Fruit fly (Drosophila melanogaster): ENCODE data around the gene CG3558.

CG3558 gene

dm6 chr2L:3037153-3037579, 44.5 kb downstream of the CG3558 start, which contains the start of the genes CG17260 and SerRS (continued):
- no peak for TF ChIP-seq CG14860 (GFP tag; IDR thresholded peaks at IDR 0.05; ENCODE audit: partially characterized antibody)
- TF ChIP-seq CG12104 (GFP tag; optimal IDR thresholded peaks at IDR 0.05): peak; percentile 89
- peak; percentile 65 for TF ChIP-seq CG6654 (GFP tag; optimal IDR thresholded peaks at IDR 0.05)
- peak; percentile 57; the same call in 1 of the 2 replicates for TF ChIP-seq Lim3 (GFP tag; IDR thresholded peaks at IDR 0.05)
- peak; percentile 84 for TF ChIP-seq CG18011 (GFP tag; optimal IDR thresholded peaks at IDR 0.05)
- TF ChIP-seq Bdp1 (GFP tag; optimal IDR thresholded peaks at IDR 0.05): peak; percentile 89
- peak; percentile 87 for TF ChIP-seq HHEX (GFP tag; optimal IDR thresholded peaks at IDR 0.05)
- no peak; the same call in 1 of the 2 replicates for TF ChIP-seq crol (GFP tag; IDR thresholded peaks at IDR 0.05)
- TF ChIP-seq CG9727 (GFP tag; optimal IDR thresholded peaks at IDR 0.05): peak; percentile 86
- TF ChIP-seq stwl (tag; optimal IDR thresholded peaks at IDR 0.05): peak; percentile 73
- peak; percentile 68 for TF ChIP-seq repo (GFP tag; optimal IDR thresholded peaks at IDR 0.05)
- peak; percentile 89 for TF ChIP-seq CG11456 (GFP tag; IDR thresholded peaks at IDR 0.05)
- peak; percentile 82 for TF ChIP-seq CG11398 (GFP tag; optimal IDR thresholded peaks at IDR 0.05)
- TF ChIP-seq MESR4 (GFP tag; optimal IDR thresholded peaks at IDR 0.05): peak; percentile 69
- peak; percentile 90 for TF ChIP-seq psq (GFP tag; optimal IDR thresholded peaks at IDR 0.05)
- TF ChIP-seq al (GFP tag; IDR thresholded peaks at IDR 0.05): peak; percentile 95
- TF ChIP-seq Oli (tag; optimal IDR thresholded peaks at IDR 0.05): peak; percentile 90
- TF ChIP-seq knrl (GFP tag; IDR thresholded peaks at IDR 0.05; ENCODE audit: partially characterized antibody): peak; percentile 66
- TF ChIP-seq CG12391 (tag; optimal IDR thresholded peaks at IDR 0.05): peak; percentile 95
- TF ChIP-seq CG10543 (GFP tag; optimal IDR thresholded peaks at IDR 0.05): peak; percentile 91
- TF ChIP-seq CG11504 (tag; optimal IDR thresholded peaks at IDR 0.05): no peak
- TF ChIP-seq ac (GFP tag; optimal IDR thresholded peaks at IDR 0.05): peak; percentile 37
- TF ChIP-seq Fer3 (tag; optimal IDR thresholded peaks at IDR 0.05): peak; percentile 95
- TF ChIP-seq H2.0 (GFP tag; IDR thresholded peaks at IDR 0.05): peak; percentile 86
- TF ChIP-seq Antp (GFP tag; optimal IDR thresholded peaks at IDR 0.05): peak; percentile 94
- TF ChIP-seq CG1792 (GFP tag; optimal IDR thresholded peaks at IDR 0.05): peak; percentile 78
- TF ChIP-seq Max (GFP tag; optimal IDR thresholded peaks at IDR 0.05): peak; percentile 97
- TF ChIP-seq Side (GFP tag; optimal IDR thresholded peaks at IDR 0.05): peak; percentile 90
- TF ChIP-seq tio (GFP tag; optimal IDR thresholded peaks at IDR 0.05): no peak
- peak; percentile 56 for TF ChIP-seq unc-4 (GFP tag; IDR thresholded peaks at IDR 0.05; ENCODE audit: partially characterized antibody)
- TF ChIP-seq tx (GFP tag; optimal IDR thresholded peaks at IDR 0.05): peak; percentile 90
- no peak for TF ChIP-seq odd (GFP tag; optimal IDR thresholded peaks at IDR 0.05)
- TF ChIP-seq tup (GFP tag; optimal IDR thresholded peaks at IDR 0.05): peak; percentile 91
- no peak for TF ChIP-seq corto (GFP tag; optimal IDR thresholded peaks at IDR 0.05)
- peak; percentile 94 for TF ChIP-seq Chrac-16 (GFP tag; optimal IDR thresholded peaks at IDR 0.05)
- peak; percentile 89 for TF ChIP-seq Atf3 (GFP tag; optimal IDR thresholded peaks at IDR 0.05)
- peak; percentile 86 for TF ChIP-seq Gsc (GFP tag; IDR thresholded peaks at IDR 0.05)
- peak; percentile 67 for TF ChIP-seq onecut (GFP tag; IDR thresholded peaks at IDR 0.05)
- TF ChIP-seq sqz (GFP tag; optimal IDR thresholded peaks at IDR 0.05): no peak
- TF ChIP-seq TFAM (GFP tag; optimal IDR thresholded peaks at IDR 0.05): peak; percentile 38
- TF ChIP-seq wek (GFP tag; optimal IDR thresholded peaks at IDR 0.05): no peak
- TF ChIP-seq CG2202 (tag; optimal IDR thresholded peaks at IDR 0.05): peak; percentile 81
- TF ChIP-seq croc (GFP tag; conservative IDR thresholded peaks at IDR 0.05): peak; percentile 89
- TF ChIP-seq Asciz (GFP tag; optimal IDR thresholded peaks at IDR 0.05): no peak
- TF ChIP-seq CG15479 (GFP tag; optimal IDR thresholded peaks at IDR 0.05): no peak
- TF ChIP-seq CG12769 (tag; optimal IDR thresholded peaks at IDR 0.05): no peak
- no peak for TF ChIP-seq zf30C (GFP tag; optimal IDR thresholded peaks at IDR 0.05)
- peak; percentile 78 for TF ChIP-seq CG17612 (GFP tag; IDR thresholded peaks at IDR 0.05)
- TF ChIP-seq eve (GFP tag; optimal IDR thresholded peaks at IDR 0.05): no peak
- peak; percentile 26 for TF ChIP-seq Hand (GFP tag; optimal IDR thresholded peaks at IDR 0.05)
